Worm (Caenorhabditis elegans): ENCODE measurements around the gene lron-3.

The lron-3 gene

DNA sequence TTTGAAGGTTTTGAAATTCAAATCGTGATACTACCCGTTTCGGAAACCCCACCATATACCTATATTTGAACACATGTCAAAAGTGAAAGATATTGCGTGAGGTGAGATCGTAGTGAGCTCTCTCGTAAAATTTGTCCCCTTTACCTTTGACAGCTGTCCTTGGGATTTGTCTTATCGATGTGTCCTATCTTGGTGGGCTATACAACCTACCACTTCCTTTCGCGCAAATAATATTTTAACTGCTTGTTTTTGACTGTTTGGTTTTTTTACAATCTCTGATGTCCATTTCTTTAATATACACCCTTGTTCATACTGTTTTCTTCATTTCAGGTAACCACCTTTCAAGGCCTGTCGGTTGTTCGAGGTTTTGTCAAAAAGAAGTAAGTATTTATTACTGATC is 48.1 kb downstream of the lron-3 start, which contains the start of gene eat-20:
eat-20 (plus strand) TSS at position 331 of the 400 bp plus-strand sequence.
- TF ChIP-seq ztf-4 (tag; optimal IDR thresholded peaks at IDR 0.05): no peak
- no peak for TF ChIP-seq unc-39 (tag; optimal IDR thresholded peaks at IDR 0.05)
- no peak for TF ChIP-seq elt-1 (tag; optimal IDR thresholded peaks at IDR 0.05)
- no peak for TF ChIP-seq sem-4 (tag; optimal IDR thresholded peaks at IDR 0.05)
- no peak for TF ChIP-seq ceh-82 (tag; optimal IDR thresholded peaks at IDR 0.05)
- TF ChIP-seq crh-2 (tag; optimal IDR thresholded peaks at IDR 0.05): no peak
- no peak for TF ChIP-seq snpc-4 (tag; optimal IDR thresholded peaks at IDR 0.05)
- no peak for TF ChIP-seq fos-1 (tag; optimal IDR thresholded peaks at IDR 0.05)
- no peak for TF ChIP-seq skn-1 (tag; optimal IDR thresholded peaks at IDR 0.05)
- TF ChIP-seq nhr-10 (tag; optimal IDR thresholded peaks at IDR 0.05): no peak
- TF ChIP-seq Y55F3AM.14 (GFP tag; optimal IDR thresholded peaks at IDR 0.05): no peak
- no peak for TF ChIP-seq nhr-12 (tag; optimal IDR thresholded peaks at IDR 0.05)
- no peak for TF ChIP-seq ceh-16 (tag; optimal IDR thresholded peaks at IDR 0.05)
- no peak for TF ChIP-seq dmd-4 (tag; optimal IDR thresholded peaks at IDR 0.05)
- TF ChIP-seq ZK546.5 (tag; optimal IDR thresholded peaks at IDR 0.05): no peak
- no peak for TF ChIP-seq elt-3 (tag; optimal IDR thresholded peaks at IDR 0.05)

DNA sequence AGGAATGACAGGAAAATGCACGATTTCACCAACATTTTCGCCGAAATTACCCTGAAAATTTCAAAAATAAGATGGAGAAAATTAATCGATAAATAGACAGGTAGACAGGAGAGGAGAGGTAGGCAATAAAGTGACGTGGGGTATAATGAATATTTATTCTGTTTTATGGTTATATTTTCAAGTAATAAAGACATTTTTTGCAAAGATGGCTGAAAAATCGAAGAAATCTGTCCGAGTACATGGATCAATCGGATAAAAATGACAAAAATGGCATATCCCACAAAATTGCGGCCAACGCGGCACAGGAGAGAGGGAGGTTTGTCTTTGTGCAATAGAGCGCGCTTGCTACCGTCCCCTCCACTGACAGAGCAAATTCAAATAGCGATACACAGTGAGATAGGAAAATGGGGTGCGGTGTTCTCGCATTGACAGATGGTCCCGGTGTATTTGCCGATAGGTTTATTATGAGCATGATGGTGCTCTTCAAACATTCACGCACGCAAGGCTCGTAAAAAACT is 49.9 kb downstream of the lron-3 start, which contains the start of gene zipt-7.2:
zipt-7.2 (minus strand) TSS at position 51 of the 518 bp plus-strand sequence.
- TF ChIP-seq ztf-1 (GFP tag; conservative IDR thresholded peaks at IDR 0.05) (no peak), C34F6.9 (tag; optimal IDR thresholded peaks at IDR 0.05) (peak; percentile 9), nhr-129 (tag; optimal IDR thresholded peaks at IDR 0.05) (peak; percentile 20), crh-2 (tag; optimal IDR thresholded peaks at IDR 0.05) (peak; percentile 10)

DNA sequence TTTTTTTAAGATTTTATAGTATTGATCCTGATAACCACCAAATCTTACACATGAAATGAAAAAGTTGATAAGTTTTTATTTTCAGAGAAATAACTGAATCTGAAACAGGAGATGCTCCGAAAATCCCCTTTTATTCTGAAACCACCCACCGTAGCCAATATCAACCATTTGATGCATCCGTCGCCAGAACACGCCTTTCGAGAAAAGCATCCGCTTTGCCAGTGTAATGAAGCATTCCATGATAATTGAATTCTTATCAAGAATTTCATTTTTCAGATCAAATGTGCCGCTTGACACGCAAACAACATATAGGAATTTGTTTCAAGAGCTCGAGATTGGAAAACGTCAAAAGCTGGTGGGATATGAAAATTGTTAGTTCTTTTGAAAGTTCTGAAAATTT is 53.0 kb downstream of the lron-3 start, which contains the start of gene tbh-1:
tbh-1 (minus strand) TSS at position 101 of the 400 bp plus-strand sequence.
- TF ChIP-seq unc-39 (tag; optimal IDR thresholded peaks at IDR 0.05): no peak
- TF ChIP-seq nhr-25 (tag; optimal IDR thresholded peaks at IDR 0.05): no peak
- no peak for TF ChIP-seq gmeb-1 (tag; optimal IDR thresholded peaks at IDR 0.05)
- TF ChIP-seq sma-3 (GFP tag; optimal IDR thresholded peaks at IDR 0.05): no peak
- TF ChIP-seq nhr-129 (tag; optimal IDR thresholded peaks at IDR 0.05): no peak

ce11 chrX:15502455-15503174 is 55.1 kb downstream of the lron-3 start, which contains the start of gene H13N06.7:
TSS of gene H13N06.7 (plus strand) at chrX:15503124.
- TF ChIP-seq lin-13 (GFP tag; optimal IDR thresholded peaks at IDR 0.05) (no peak), lsy-2 (tag; optimal IDR thresholded peaks at IDR 0.05) (no peak), gmeb-1 (tag; optimal IDR thresholded peaks at IDR 0.05) (no peak), dmd-4 (tag; optimal IDR thresholded peaks at IDR 0.05) (no peak), unc-62 (GFP tag; optimal IDR thresholded peaks at IDR 0.05) (no peak), ztf-1 (GFP tag; conservative IDR thresholded peaks at IDR 0.05) (no peak), zag-1 (tag; optimal IDR thresholded peaks at IDR 0.05) (no peak), blmp-1 (tag; optimal IDR thresholded peaks at IDR 0.05; ENCODE audit: insufficient read depth) (no peak), nhr-21 (tag; optimal IDR thresholded peaks at IDR 0.05) (no peak), peb-1 (tag; optimal IDR thresholded peaks at IDR 0.05) (no peak), unc-55 (GFP tag; optimal IDR thresholded peaks at IDR 0.05) (no peak), skn-1 (tag; optimal IDR thresholded peaks at IDR 0.05) (no peak), lin-39 (tag; optimal IDR thresholded peaks at IDR 0.05) (no peak), nhr-12 (tag; optimal IDR thresholded peaks at IDR 0.05) (no peak), egl-27 (tag; optimal IDR thresholded peaks at IDR 0.05) (no peak), elt-1 (tag; optimal IDR thresholded peaks at IDR 0.05) (no peak), nhr-23 (tag; optimal IDR thresholded peaks at IDR 0.05) (no peak), fos-1 (tag; optimal IDR thresholded peaks at IDR 0.05) (no peak), elt-3 (tag; optimal IDR thresholded peaks at IDR 0.05) (no peak)

Data from whole organism, L2 larva.